Fruit fly (Drosophila melanogaster) whole organism, wandering third instar larva: ENCODE data around the gene Est-P.

ENCODE experiments used
- CG32264 ChIP-seq: fragments of 200-800 bp; sonication (Bioruptor generic); optimal IDR thresholded peaks from 2 replicates; lab custom pipeline; 2016; ENCODE audit warnings: missing biosample characterization, missing genetic modification characterization
- Dfd ChIP-seq: fragments of >200 bp; optimal IDR thresholded peaks from 2 replicates; lab custom pipeline; 2017; ENCODE audit warnings: missing biosample characterization, missing genetic modification characterization
- HLH106 ChIP-seq: fragments of 200-800 bp; optimal IDR thresholded peaks from 3 replicates; lab custom pipeline; 2019; ENCODE audit warnings: missing biosample characterization, mild to moderate bottlenecking, missing genetic modification characterization, moderate library complexity
- Hr78 ChIP-seq: fragments of >200 bp; optimal IDR thresholded peaks from 2 replicates; lab custom pipeline; 2017; ENCODE audit warnings: missing biosample characterization, missing genetic modification characterization
- N ChIP-seq: fragments of >200 bp; optimal IDR thresholded peaks from 2 replicates; lab custom pipeline; 2018; ENCODE audit warnings: missing biosample characterization, missing external identifiers, missing genetic modification characterization
- br ChIP-seq: fragments of 200-800 bp; sonication (Bioruptor generic); optimal IDR thresholded peaks from 2 replicates; lab custom pipeline; 2016; ENCODE audit warnings: missing biosample characterization, missing genetic modification characterization
- brk ChIP-seq: fragments of 200-800 bp; sonication (Bioruptor generic); optimal IDR thresholded peaks from 2 replicates; lab custom pipeline; 2016; ENCODE audit warnings: missing biosample characterization, mild to moderate bottlenecking, missing genetic modification characterization
- dl ChIP-seq, 2 experiments: fragments of 175-275, 200-275 bp in 1 of 2; fragments of 200-275 bp in 1 of 2; sonication (Bioruptor generic); optimal IDR thresholded peaks; lab custom pipeline; 2018; ENCODE audit warnings: mild to moderate bottlenecking in 2 of 2, missing biosample characterization in 2 of 2, missing genetic modification characterization in 2 of 2, moderate library complexity in 2 of 2; ENCODE audit not compliant: partially characterized antibody in 2 of 2, insufficient read depth in 1 of 2
- fru ChIP-seq: fragments of 200-800 bp; sonication (Bioruptor generic); optimal IDR thresholded peaks from 3 replicates; lab custom pipeline; 2016; ENCODE audit warnings: missing biosample characterization, mild to moderate bottlenecking, missing genetic modification characterization
- lola ChIP-seq: fragments of >200 bp; optimal IDR thresholded peaks from 2 replicates; lab custom pipeline; 2017; ENCODE audit warnings: missing biosample characterization, missing genetic modification characterization
- pan ChIP-seq: fragments of >200 bp; optimal IDR thresholded peaks from 2 replicates; lab custom pipeline; 2017
- psq ChIP-seq: fragments of 200-800 bp; sonication (Bioruptor generic); optimal IDR thresholded peaks from 3 replicates; lab custom pipeline; 2017; ENCODE audit warnings: missing biosample characterization, mild to moderate bottlenecking, missing genetic modification characterization, moderate library complexity
- sv ChIP-seq: fragments of 200-800 bp; sonication (Bioruptor generic); optimal IDR thresholded peaks from 3 replicates; lab custom pipeline; 2016; ENCODE audit warnings: missing biosample characterization, missing genetic modification characterization
- usp ChIP-seq: fragments of >200 bp; optimal IDR thresholded peaks from 2 replicates; lab custom pipeline; 2017; ENCODE audit warnings: missing biosample characterization, missing genetic modification characterization

DNA sequence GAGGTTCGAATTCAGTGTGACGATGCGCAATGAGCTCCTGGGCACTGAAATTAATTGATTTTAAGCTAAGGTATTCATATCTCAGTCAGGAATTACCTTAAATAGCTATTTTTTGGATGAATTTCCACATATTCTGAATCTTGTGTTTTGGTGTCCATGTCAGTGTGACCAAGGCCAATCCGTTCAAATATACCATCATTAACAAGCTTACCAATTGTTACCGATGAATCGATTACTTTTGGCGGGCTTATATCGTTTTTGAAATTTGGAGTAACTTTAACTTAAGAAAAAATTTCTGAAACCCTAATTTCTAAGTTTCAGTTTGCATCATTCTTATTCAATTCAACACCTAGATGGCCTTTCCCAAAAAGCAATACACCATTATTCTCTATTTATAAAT lies 15.3 kb downstream of the Est-P start, which contains the start of gene Tsen54:
- TF ChIP-seq brk (GFP tag; lab: Kevin White, UChicago) (no peak), psq (GFP tag; lab: Kevin White, UChicago) (no peak), br (GFP tag; lab: Kevin White, UChicago) (no peak), Hr78 (GFP tag; lab: Kevin White, UChicago) (no peak), dl (GFP tag; optimal IDR thresholded peaks at IDR 0.05; lab: Kevin White, UChicago; ENCODE audit: insufficient read depth in 1 of 2, partially characterized antibody in 2 of 2) (no peak), lola (no peak), sv (GFP tag; lab: Kevin White, UChicago) (no peak), fru (GFP tag; lab: Kevin White, UChicago) (no peak), CG32264 (GFP tag; lab: Kevin White, UChicago) (no peak), Dfd (GFP tag; lab: Kevin White, UChicago) (no peak), HLH106 (no peak), usp (GFP tag; lab: Kevin White, UChicago) (no peak), pan (lab: Kevin White, UChicago) (no peak), N (GFP tag; lab: Kevin White, UChicago) (no peak)
